Worm (Caenorhabditis elegans) whole organism, L4 larva: ENCODE results near the gene srlf-5.

Experiments used
- F37D6.2 ChIP-seq: sonication (generic microtip); optimal IDR thresholded peaks from 2 replicates; lab custom pipeline; 2016; ENCODE audit warnings: mild to moderate bottlenecking, missing genetic modification characterization, missing compliant biosample characterization
- Y105C5A.15 ChIP-seq: fragments of 200-800 bp; sonication (Bioruptor generic); IDR thresholded peaks from 2 replicates; pipeline ENCODE4 v1.3.6; 2022; ENCODE audit warnings: missing genetic modification characterization, missing compliant biosample characterization
- Y75B8A.6 ChIP-seq: fragments of 200-800 bp; sonication (Bioruptor generic); IDR thresholded peaks from 2 replicates; pipeline ENCODE4 v1.3.6; 2022; ENCODE audit warnings: missing genetic modification reagents, missing genetic modification characterization, missing compliant biosample characterization
- ZK337.2 ChIP-seq: fragments of 200-800 bp; sonication (Bioruptor generic); IDR thresholded peaks from 2 replicates; pipeline ENCODE4 v1.3.6; 2022; ENCODE audit warnings: missing genetic modification reagents, missing genetic modification characterization, missing compliant biosample characterization
- aly-2 ChIP-seq: sonication (generic microtip); optimal IDR thresholded peaks from 2 replicates; lab custom pipeline; 2018; ENCODE audit warnings: missing biosample characterization, missing genetic modification characterization
- ama-1 ChIP-seq: fragments of 150-350 bp; optimal IDR thresholded peaks from 2 replicates; lab custom pipeline; 2014; ENCODE audit warnings: inconsistent platforms, mixed read lengths
- ceh-32 ChIP-seq: sonication (generic microtip); optimal IDR thresholded peaks from 2 replicates; lab custom pipeline; 2016; ENCODE audit warnings: mild to moderate bottlenecking, missing genetic modification characterization, missing compliant biosample characterization; ENCODE audit not compliant: poor library complexity
- daf-12 ChIP-seq: fragments of 150-350 bp; optimal IDR thresholded peaks from 2 replicates; lab custom pipeline; 2014; ENCODE audit warnings: missing biosample characterization, missing genetic modification reagents, missing genetic modification characterization
- daf-16 ChIP-seq, 3 experiments: sonication (generic microtip); optimal IDR thresholded peaks; 2 replicates each; lab custom pipeline; 2016 to 2017; ENCODE audit warnings: missing genetic modification characterization in 3 of 3, missing genetic modification reagents in 3 of 3, mild to moderate bottlenecking in 2 of 3, missing compliant biosample characterization in 2 of 3, missing biosample characterization in 1 of 3, moderate library complexity in 1 of 3
- daf-8 ChIP-seq: fragments of 200-800 bp; sonication (Bioruptor generic); IDR thresholded peaks from 2 replicates; pipeline ENCODE4 v1.3.6; 2022; ENCODE audit warnings: missing genetic modification characterization, missing compliant biosample characterization
- dmd-6 ChIP-seq: fragments of 200-800 bp; sonication (Bioruptor generic); IDR thresholded peaks from 2 replicates; pipeline ENCODE4 v1.3.6; 2022; ENCODE audit warnings: missing genetic modification reagents, missing genetic modification characterization, missing compliant biosample characterization
- fkh-10 ChIP-seq: fragments of 150-350 bp; optimal IDR thresholded peaks from 2 replicates; lab custom pipeline; 2014; ENCODE audit warnings: missing biosample characterization, missing genetic modification reagents, missing genetic modification characterization
- fos-1 ChIP-seq: fragments of 150-350 bp; optimal IDR thresholded peaks from 2 replicates; lab custom pipeline; 2014; ENCODE audit warnings: missing biosample characterization, missing genetic modification characterization
- hlh-11 ChIP-seq: fragments of 200-800 bp; sonication (Bioruptor generic); optimal IDR thresholded peaks from 2 replicates; lab custom pipeline; 2018; ENCODE audit warnings: mild to moderate bottlenecking, missing genetic modification characterization, missing compliant biosample characterization
- hlh-30 ChIP-seq: sonication (generic microtip); optimal IDR thresholded peaks from 2 replicates; lab custom pipeline; 2017; ENCODE audit warnings: antibody characterized with exemption, mild to moderate bottlenecking, missing genetic modification characterization, missing compliant biosample characterization; ENCODE audit not compliant: insufficient read depth
- jun-1 ChIP-seq: fragments of 150-350 bp; optimal IDR thresholded peaks from 2 replicates; lab custom pipeline; 2014; ENCODE audit warnings: missing biosample characterization, missing genetic modification reagents, missing genetic modification characterization
- lin-1 ChIP-seq: fragments of 200-800 bp; sonication (Bioruptor generic); IDR thresholded peaks from 2 replicates; pipeline ENCODE4 v1.3.6; 2022; ENCODE audit warnings: missing genetic modification reagents, missing genetic modification characterization, missing compliant biosample characterization
- lin-13 ChIP-seq: fragments of 150-350 bp; optimal IDR thresholded peaks from 2 replicates; lab custom pipeline; 2014; ENCODE audit warnings: missing biosample characterization, missing genetic modification reagents, missing genetic modification characterization
- madf-5 ChIP-seq, 2 experiments: fragments of 200-800 bp; sonication (Bioruptor generic); IDR thresholded peaks; 2 replicates each; pipeline ENCODE4 v1.3.6; 2022; ENCODE audit warnings: missing compliant biosample characterization in 2 of 2, missing genetic modification characterization in 2 of 2
- madf-9 ChIP-seq: fragments of 200-800 bp; sonication (Bioruptor generic); conservative IDR thresholded peaks from 2 replicates; pipeline ENCODE4 v1.3.6; 2022; ENCODE audit warnings: missing genetic modification reagents, missing genetic modification characterization, missing compliant biosample characterization
- mes-2 ChIP-seq: sonication (generic microtip); optimal IDR thresholded peaks from 2 replicates; lab custom pipeline; 2016; ENCODE audit warnings: missing genotype, mild to moderate bottlenecking, missing genetic modification characterization, missing compliant biosample characterization; ENCODE audit not compliant: poor library complexity, severe bottlenecking
- nhr-11 ChIP-seq: fragments of 150-350 bp; optimal IDR thresholded peaks from 2 replicates; lab custom pipeline; 2014; ENCODE audit warnings: missing biosample characterization, missing genetic modification characterization
- nhr-237 ChIP-seq: sonication (generic microtip); optimal IDR thresholded peaks from 2 replicates; lab custom pipeline; 2017; ENCODE audit warnings: missing biosample characterization, missing genetic modification characterization
- nhr-28 ChIP-seq: fragments of 150-350 bp; optimal IDR thresholded peaks from 2 replicates; lab custom pipeline; 2014; ENCODE audit warnings: missing biosample characterization, missing genetic modification characterization
- nhr-41 ChIP-seq: fragments of 200-800 bp; sonication (Bioruptor generic); IDR thresholded peaks from 2 replicates; pipeline ENCODE4 v1.3.6; 2022; ENCODE audit warnings: missing genetic modification reagents, missing genetic modification characterization, missing compliant biosample characterization
- nhr-6 ChIP-seq: fragments of 150-350 bp; optimal IDR thresholded peaks from 2 replicates; lab custom pipeline; 2014; ENCODE audit warnings: missing biosample characterization, missing genetic modification characterization
- pha-4 ChIP-seq, 2 experiments: fragments of 150-350 bp in 1 of 2; fragments of 200-800 bp in 1 of 2; sonication (Bioruptor generic) in 1 of 2; IDR thresholded peaks in 1 of 2; optimal IDR thresholded peaks in 1 of 2; 2 replicates each; pipeline versions ENCODE4 v1.3.6 to Lab custom; 2014 to 2022; ENCODE audit warnings: missing genetic modification characterization in 2 of 2, missing genetic modification reagents in 2 of 2, missing biosample characterization in 1 of 2, missing compliant biosample characterization in 1 of 2
- pqm-1 ChIP-seq: sonication (generic microtip); optimal IDR thresholded peaks from 2 replicates; lab custom pipeline; 2017; ENCODE audit warnings: missing biosample characterization, missing genetic modification characterization
- rbr-2 ChIP-seq: sonication (generic microtip); optimal IDR thresholded peaks from 2 replicates; lab custom pipeline; 2016; ENCODE audit warnings: missing genotype, missing genetic modification characterization, missing compliant biosample characterization
- saeg-2 ChIP-seq: fragments of 200-800 bp; sonication (Bioruptor generic); IDR thresholded peaks from 2 replicates; pipeline ENCODE4 v1.3.6; 2022; ENCODE audit warnings: missing genetic modification reagents, missing genetic modification characterization, missing compliant biosample characterization
- skn-1 ChIP-seq: fragments of 150-350 bp; optimal IDR thresholded peaks from 2 replicates; lab custom pipeline; 2014; ENCODE audit warnings: missing biosample characterization, missing genetic modification characterization
- snpc-1.2 ChIP-seq: fragments of 200-800 bp; sonication (Bioruptor generic); IDR thresholded peaks from 2 replicates; pipeline ENCODE4 v1.3.6; 2022; ENCODE audit warnings: missing genetic modification reagents, missing genetic modification characterization, missing compliant biosample characterization
- snpc-4 ChIP-seq: fragments of 150-350 bp; optimal IDR thresholded peaks from 2 replicates; lab custom pipeline; 2014; ENCODE audit warnings: missing biosample characterization, missing genetic modification characterization
- tag-97 ChIP-seq: fragments of 200-800 bp; sonication (Bioruptor generic); IDR thresholded peaks from 2 replicates; pipeline ENCODE4 v1.3.6; 2022; ENCODE audit warnings: missing genetic modification characterization, missing compliant biosample characterization
- unc-39 ChIP-seq: sonication (generic microtip); optimal IDR thresholded peaks from 2 replicates; lab custom pipeline; 2017; ENCODE audit warnings: missing biosample characterization, missing genetic modification characterization
- unc-62 ChIP-seq, 3 experiments: fragments of 150-350 bp in 1 of 3; sonication (generic microtip); optimal IDR thresholded peaks in 2 of 3; peaks in 1 of 3; 1 replicate in 1 of 3; 2 replicates in 2 of 3; lab custom pipeline; 2014 to 2017; ENCODE audit warnings: missing biosample characterization in 3 of 3, missing genetic modification characterization in 3 of 3, missing genetic modification reagents in 3 of 3, missing genotype in 1 of 3
- zfp-3 ChIP-seq: fragments of 200-800 bp; sonication (Bioruptor generic); conservative IDR thresholded peaks from 2 replicates; pipeline ENCODE4 v1.3.6; 2022; ENCODE audit warnings: missing genetic modification reagents, missing genetic modification characterization, missing compliant biosample characterization
- zip-11 ChIP-seq: fragments of 200-800 bp; sonication (Bioruptor generic); IDR thresholded peaks from 2 replicates; pipeline ENCODE4 v1.3.6; 2022; ENCODE audit warnings: missing genetic modification characterization, missing compliant biosample characterization
- zip-2 ChIP-seq: fragments of 150-350 bp; optimal IDR thresholded peaks from 2 replicates; lab custom pipeline; 2014; ENCODE audit warnings: missing biosample characterization, missing genetic modification characterization

Gene srlf-5

DNA sequence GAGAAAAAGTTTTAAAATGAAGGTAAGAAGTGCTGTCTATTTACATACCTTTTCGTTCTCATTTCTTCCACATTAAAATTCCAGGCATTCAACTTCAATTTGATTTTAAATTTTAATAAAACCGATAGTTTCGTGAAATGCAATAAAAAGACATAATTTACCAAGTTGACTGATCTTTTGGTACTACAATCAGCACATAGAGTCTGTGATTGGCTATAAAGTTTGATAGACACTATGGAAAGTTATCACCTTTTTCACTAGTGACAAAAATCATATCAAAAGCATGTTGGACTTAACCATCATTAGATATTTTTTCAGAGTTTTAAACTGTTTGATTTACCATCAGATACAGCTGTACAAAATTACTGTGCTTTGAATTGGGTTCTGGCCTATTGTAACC, 11.1 kb downstream of the srlf-5 start, which contains the start of gene srz-15:
srz-15 (plus strand) TSS at position 301 of the 400 bp plus-strand sequence.
- TF ChIP-seq nhr-41 (GFP tag; lab: Robert Waterston, UW) (no peak), pha-4 (GFP tag; IDR thresholded peaks at IDR 0.05; lab: Robert Waterston, UW) (no peak), pha-4 (tag; optimal IDR thresholded peaks at IDR 0.05; lab: Kevin White, UChicago) (no peak), zfp-3 (GFP tag; lab: Robert Waterston, UW) (no peak), hlh-11 (tag; lab: Kevin White, UChicago) (no peak), ceh-32 (tag; lab: Kevin White, UChicago) (no peak), nhr-6 (no peak), mes-2 (tag; lab: Kevin White, UChicago) (no peak), fkh-10 (no peak), ama-1 (lab: Kevin White, UChicago) (no peak), unc-39 (no peak), zip-2 (tag; lab: Kevin White, UChicago) (no peak), Y105C5A.15 (GFP tag; lab: Robert Waterston, UW) (no peak), snpc-4 (tag; lab: Kevin White, UChicago) (no peak)

DNA sequence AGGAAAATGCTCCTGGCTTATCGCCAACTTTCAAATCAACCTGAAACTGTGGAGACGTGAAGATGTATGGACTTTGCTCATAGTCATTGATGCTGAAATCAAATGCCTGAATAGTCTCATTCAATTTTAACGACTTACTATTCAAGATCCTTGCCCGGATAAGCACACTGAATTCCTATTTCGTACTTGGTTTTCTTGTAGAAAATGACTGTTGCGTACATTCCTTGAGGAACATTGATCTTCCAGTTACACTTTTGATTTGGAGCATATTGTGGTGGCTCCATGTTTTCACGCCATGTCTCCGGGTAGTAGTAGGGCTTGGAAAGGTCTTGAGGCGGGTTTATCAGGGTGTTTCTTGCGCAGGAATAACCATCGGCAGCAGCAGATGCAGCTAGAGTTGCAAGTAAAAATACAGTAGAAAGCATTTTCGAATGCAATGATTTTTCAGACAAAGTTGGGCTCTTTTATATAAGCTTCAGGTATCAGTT, 12.0 kb downstream of the srlf-5 start, which contains the start of gene irg-6:
irg-6 (minus strand) TSS at position 438 of the 488 bp plus-strand sequence.
- TF ChIP-seq ZK337.2 (no peak), skn-1 (no peak), zip-11 (no peak), daf-8 (GFP tag; lab: Robert Waterston, UW) (no peak), nhr-11 (tag; lab: Kevin White, UChicago) (no peak), daf-16 (GFP tag; optimal IDR thresholded peaks at IDR 0.05; lab: Kevin White, UChicago) (no peak), daf-16 (tag; optimal IDR thresholded peaks at IDR 0.05; lab: Kevin White, UChicago) (no peak), unc-62 (GFP tag; optimal IDR thresholded peaks at IDR 0.05 in 1 of 2; lab: Kevin White, UChicago) (peak in 1 of 2 experiments; percentile 97), unc-62 (tag; optimal IDR thresholded peaks at IDR 0.05; lab: Kevin White, UChicago) (no peak)

DNA sequence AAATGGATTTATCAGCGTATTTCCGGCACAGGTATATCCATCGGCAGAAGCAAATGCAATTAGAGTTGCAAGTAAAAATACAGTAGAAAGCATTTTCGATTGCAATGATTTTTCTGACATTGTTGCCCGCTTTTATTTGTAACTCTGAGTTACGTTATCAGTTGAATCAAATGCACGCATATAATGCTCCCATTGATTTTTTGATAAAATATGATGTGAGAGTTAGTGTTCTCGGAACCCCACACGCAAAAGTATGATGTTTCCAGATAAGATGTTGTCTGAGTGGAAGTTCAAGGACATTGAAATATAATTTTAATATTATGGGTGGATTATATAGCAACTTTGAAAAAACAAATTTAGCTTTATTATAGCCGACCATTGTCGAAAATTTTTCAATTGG, 14.5 kb downstream of the srlf-5 start, which contains the start of gene K08D8.5:
K08D8.5 (minus strand) TSS at position 140 of the 400 bp plus-strand sequence.
- no peak for TF ChIP-seq tag-97 (GFP tag; lab: Robert Waterston, UW)
- TF ChIP-seq F37D6.2: no peak
- TF ChIP-seq lin-1: no peak
- no peak for TF ChIP-seq pha-4 (GFP tag; IDR thresholded peaks at IDR 0.05; lab: Robert Waterston, UW)
- TF ChIP-seq pha-4 (tag; optimal IDR thresholded peaks at IDR 0.05; lab: Kevin White, UChicago): no peak
- TF ChIP-seq madf-9 (GFP tag; lab: Robert Waterston, UW): no peak
- TF ChIP-seq snpc-4 (tag; lab: Kevin White, UChicago): no peak
- TF ChIP-seq snpc-1.2: no peak
- TF ChIP-seq rbr-2 (tag; lab: Kevin White, UChicago): no peak
- no peak for TF ChIP-seq fos-1 (tag; lab: Kevin White, UChicago)
- TF ChIP-seq zfp-3 (GFP tag; lab: Robert Waterston, UW): no peak
- TF ChIP-seq dmd-6 (GFP tag; lab: Robert Waterston, UW): peak; percentile 70
- TF ChIP-seq lin-13 (GFP tag; lab: Kevin White, UChicago): no peak
- no peak for TF ChIP-seq daf-12 (tag; lab: Kevin White, UChicago)
- TF ChIP-seq nhr-237 (tag; lab: Kevin White, UChicago): no peak
- TF ChIP-seq hlh-30 (tag; lab: Kevin White, UChicago): no peak
- no peak for TF ChIP-seq madf-5 (GFP tag; IDR thresholded peaks at IDR 0.05; lab: Robert Waterston, UW)
- peak; percentile 49 for TF ChIP-seq nhr-28
- TF ChIP-seq jun-1 (tag; lab: Kevin White, UChicago): no peak
- no peak for TF ChIP-seq Y75B8A.6 (GFP tag; lab: Robert Waterston, UW)
- peak; percentile 7 for TF ChIP-seq hlh-11 (tag; lab: Kevin White, UChicago)
- TF ChIP-seq aly-2 (tag; lab: Kevin White, UChicago): no peak
- peak; percentile 44 for TF ChIP-seq pqm-1 (tag; lab: Kevin White, UChicago)
- TF ChIP-seq saeg-2 (GFP tag; lab: Robert Waterston, UW): no peak
- TF ChIP-seq, all 104 proteins: peak for 4
